Worm (Caenorhabditis elegans): ENCODE data around the gene egl-6.

DNA sequence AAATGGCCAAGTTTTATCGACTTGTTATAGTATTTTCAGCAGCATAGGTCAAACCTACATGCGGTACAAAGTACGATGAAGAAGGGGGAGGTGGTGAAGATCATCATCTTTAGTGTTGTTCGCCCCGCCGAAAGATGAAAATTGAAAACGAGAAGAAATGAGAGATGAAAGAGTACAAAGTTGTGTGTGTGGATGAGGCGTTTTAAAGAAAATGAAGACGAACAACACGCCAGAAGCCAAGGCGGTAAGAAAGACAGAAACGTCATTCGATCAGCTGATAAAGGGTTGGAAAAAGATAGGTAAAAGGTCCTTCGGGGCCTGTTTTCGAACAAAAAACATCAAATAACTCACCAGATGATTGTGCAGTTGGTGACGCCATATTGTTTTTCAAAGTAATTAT lies 13.0 kb downstream of the egl-6 start:
- TF ChIP-seq skn-1 (tag; optimal IDR thresholded peaks at IDR 0.05) (no peak), nhr-237 (tag; optimal IDR thresholded peaks at IDR 0.05) (no peak), nhr-10 (tag; optimal IDR thresholded peaks at IDR 0.05) (no peak), snpc-4 (tag; optimal IDR thresholded peaks at IDR 0.05) (no peak), lin-13 (GFP tag; optimal IDR thresholded peaks at IDR 0.05) (no peak), elt-1 (tag; optimal IDR thresholded peaks at IDR 0.05) (no peak), ZK546.5 (tag; optimal IDR thresholded peaks at IDR 0.05) (no peak), ceh-16 (tag; optimal IDR thresholded peaks at IDR 0.05) (no peak), mab-5 (tag; optimal IDR thresholded peaks at IDR 0.05) (no peak), nhr-12 (tag; optimal IDR thresholded peaks at IDR 0.05) (no peak), ceh-82 (tag; optimal IDR thresholded peaks at IDR 0.05) (no peak), ztf-11 (tag; optimal IDR thresholded peaks at IDR 0.05) (no peak), ztf-1 (GFP tag; conservative IDR thresholded peaks at IDR 0.05) (no peak), ztf-4 (tag; optimal IDR thresholded peaks at IDR 0.05) (no peak)
